Worm (Caenorhabditis elegans) whole organism, young adult: ENCODE data around the gene slcr-46.2.

Source experiments
- ama-1 ChIP-seq, 3 experiments: fragments of 150-350 bp in 1 of 3; sonication (generic microtip) in 2 of 3; optimal IDR thresholded peaks; 2 replicates each; lab custom pipeline; 2014 to 2018; ENCODE audit warnings: missing biosample characterization in 2 of 3, missing genetic modification characterization in 2 of 3, missing genetic modification reagents in 2 of 3
- ceh-58 ChIP-seq: fragments of 200-800 bp; sonication (Bioruptor generic); IDR thresholded peaks from 2 replicates; pipeline ENCODE4 v1.3.6; 2022; ENCODE audit warnings: missing genetic modification characterization, missing compliant biosample characterization
- mel-28 ChIP-seq: sonication (generic microtip); optimal IDR thresholded peaks from 2 replicates; lab custom pipeline; 2016; ENCODE audit warnings: borderline replicate concordance, mild to moderate bottlenecking, missing genetic modification characterization, missing compliant biosample characterization
- nhr-90 ChIP-seq: sonication (generic microtip); optimal IDR thresholded peaks from 2 replicates; lab custom pipeline; 2016; ENCODE audit warnings: missing genotype, mild to moderate bottlenecking, missing genetic modification characterization, missing compliant biosample characterization
- snpc-4 ChIP-seq, 5 experiments: fragments of 150-350 bp in 1 of 5; sonication (generic microtip) in 4 of 5; optimal IDR thresholded peaks; 2 replicates each; lab custom pipeline; 2014 to 2018; ENCODE audit warnings: missing genetic modification characterization in 5 of 5, missing biosample characterization in 3 of 5, antibody characterized with exemption in 2 of 5, mild to moderate bottlenecking in 2 of 5, missing compliant biosample characterization in 2 of 5, missing genotype in 2 of 5, moderate library complexity in 2 of 5, missing genetic modification reagents in 1 of 5
- zfh-2 ChIP-seq: fragments of 200-800 bp; sonication (Bioruptor generic); conservative IDR thresholded peaks from 2 replicates; pipeline ENCODE4 v1.3.6; 2022; ENCODE audit warnings: missing genetic modification reagents, missing genetic modification characterization, missing compliant biosample characterization

DNA sequence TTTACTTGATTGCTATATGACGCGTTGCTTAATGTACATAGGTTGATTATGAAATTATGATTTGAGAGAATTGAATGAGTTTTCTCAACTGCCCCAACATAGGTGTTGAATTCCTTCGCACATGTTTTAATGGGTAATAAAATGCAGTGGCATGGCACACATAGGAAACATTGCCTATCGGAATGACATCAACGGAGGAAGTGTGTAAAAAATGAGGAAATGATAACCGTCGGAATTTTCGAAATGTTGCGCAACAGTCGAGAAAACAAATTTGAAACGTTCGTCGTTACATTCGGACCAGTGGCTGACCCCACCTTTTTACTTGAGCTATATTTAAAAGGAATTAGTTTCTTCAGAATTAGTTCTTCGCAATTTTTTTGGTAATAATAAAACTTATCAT, 42.1 kb upstream of the slcr-46.2 start:
- TF ChIP-seq snpc-4 (GFP tag; optimal IDR thresholded peaks at IDR 0.05; lab: Kevin White, UChicago) (no peak), snpc-4 (tag; optimal IDR thresholded peaks at IDR 0.05; lab: Kevin White, UChicago) (no peak), ceh-58 (no peak), nhr-90 (tag; lab: Kevin White, UChicago) (no peak), mel-28 (tag; lab: Kevin White, UChicago) (no peak), zfh-2 (no peak), ama-1 (optimal IDR thresholded peaks at IDR 0.05; lab: Kevin White, UChicago) (no peak), ama-1 (GFP tag; optimal IDR thresholded peaks at IDR 0.05; lab: Kevin White, UChicago) (no peak)
